Worm (Caenorhabditis elegans) whole organism, L4 larva: ENCODE data around the gene Y57G7A.6.

Experiments
- D1046.2 ChIP-seq: fragments of 200-800 bp; sonication (Bioruptor generic); IDR thresholded peaks from 2 replicates; pipeline ENCODE4 v1.3.6; 2022; ENCODE audit warnings: missing genetic modification characterization, missing compliant biosample characterization
- F26F4.8 ChIP-seq: fragments of 200-800 bp; sonication (Bioruptor generic); conservative IDR thresholded peaks from 2 replicates; pipeline ENCODE4 v1.3.6; 2022; ENCODE audit warnings: missing genetic modification characterization, missing compliant biosample characterization
- F37D6.2 ChIP-seq: sonication (generic microtip); optimal IDR thresholded peaks from 2 replicates; lab custom pipeline; 2016; ENCODE audit warnings: mild to moderate bottlenecking, missing genetic modification characterization, missing compliant biosample characterization
- F49E8.2 ChIP-seq: sonication (generic microtip); optimal IDR thresholded peaks from 2 replicates; lab custom pipeline; 2016; ENCODE audit warnings: missing compliant biosample characterization, mild to moderate bottlenecking, missing genetic modification characterization, borderline replicate concordance
- Y48G9A.11 ChIP-seq: fragments of 200-800 bp; sonication (Bioruptor generic); IDR thresholded peaks from 2 replicates; pipeline ENCODE4 v1.3.6; 2022; ENCODE audit warnings: missing genetic modification reagents, missing genetic modification characterization, missing compliant biosample characterization
- Y5F2A.4 ChIP-seq: fragments of 200-800 bp; sonication (Bioruptor generic); optimal IDR thresholded peaks from 2 replicates; lab custom pipeline; 2018; ENCODE audit warnings: mild to moderate bottlenecking, missing genetic modification characterization, missing compliant biosample characterization
- ZK337.2 ChIP-seq: fragments of 200-800 bp; sonication (Bioruptor generic); IDR thresholded peaks from 2 replicates; pipeline ENCODE4 v1.3.6; 2022; ENCODE audit warnings: missing genetic modification reagents, missing genetic modification characterization, missing compliant biosample characterization
- aha-1 ChIP-seq: fragments of 150-350 bp; peaks from one replicate; lab custom pipeline; 2014; ENCODE audit warnings: missing biosample characterization, missing genetic modification characterization
- arid-1 ChIP-seq: fragments of 200-800 bp; sonication (Bioruptor generic); conservative IDR thresholded peaks from 2 replicates; pipeline ENCODE4 v1.3.6; 2022; ENCODE audit warnings: missing genetic modification reagents, missing genetic modification characterization, missing compliant biosample characterization
- attf-4 ChIP-seq: sonication (generic microtip); optimal IDR thresholded peaks from 3 replicates; lab custom pipeline; 2017; ENCODE audit warnings: missing biosample characterization, missing genetic modification characterization
- ceh-28 ChIP-seq: fragments of 150-350 bp; optimal IDR thresholded peaks from 2 replicates; lab custom pipeline; 2014; ENCODE audit warnings: missing biosample characterization, missing genetic modification reagents, missing genetic modification characterization
- ceh-62 ChIP-seq: sonication (generic microtip); optimal IDR thresholded peaks from 2 replicates; lab custom pipeline; 2017; ENCODE audit warnings: missing biosample characterization, missing genetic modification characterization
- cey-2 ChIP-seq: sonication (generic microtip); optimal IDR thresholded peaks from 3 replicates; lab custom pipeline; 2017; ENCODE audit warnings: missing genetic modification characterization, mild to moderate bottlenecking, missing compliant biosample characterization, antibody characterized with exemption, borderline replicate concordance; ENCODE audit not compliant: insufficient read depth
- ctbp-1 ChIP-seq: fragments of 200-800 bp; sonication (Bioruptor generic); IDR thresholded peaks from 2 replicates; pipeline ENCODE4 v1.3.6; 2022; ENCODE audit warnings: missing genetic modification reagents, missing genetic modification characterization, missing compliant biosample characterization
- duxl-1 ChIP-seq: sonication (generic microtip); optimal IDR thresholded peaks from 2 replicates; lab custom pipeline; 2016; ENCODE audit warnings: mild to moderate bottlenecking, missing genetic modification characterization, moderate library complexity, missing compliant biosample characterization; ENCODE audit not compliant: poor library complexity
- egl-27 ChIP-seq: sonication (generic microtip); optimal IDR thresholded peaks from 3 replicates; lab custom pipeline; 2017; ENCODE audit warnings: missing biosample characterization, missing genetic modification reagents, missing genetic modification characterization
- fkh-10 ChIP-seq: fragments of 150-350 bp; optimal IDR thresholded peaks from 2 replicates; lab custom pipeline; 2014; ENCODE audit warnings: missing biosample characterization, missing genetic modification reagents, missing genetic modification characterization
- hif-1 ChIP-seq, 2 experiments: sonication (generic microtip); optimal IDR thresholded peaks; 2 replicates each; lab custom pipeline; 2016 to 2017; ENCODE audit warnings: missing compliant biosample characterization in 2 of 2, missing genetic modification characterization in 2 of 2, missing genetic modification reagents in 2 of 2, missing genotype in 2 of 2, mild to moderate bottlenecking in 1 of 2
- lin-1 ChIP-seq: fragments of 200-800 bp; sonication (Bioruptor generic); IDR thresholded peaks from 2 replicates; pipeline ENCODE4 v1.3.6; 2022; ENCODE audit warnings: missing genetic modification reagents, missing genetic modification characterization, missing compliant biosample characterization
- lin-13 ChIP-seq: fragments of 150-350 bp; optimal IDR thresholded peaks from 2 replicates; lab custom pipeline; 2014; ENCODE audit warnings: missing biosample characterization, missing genetic modification reagents, missing genetic modification characterization
- lin-15B ChIP-seq: fragments of 150-350 bp; sonication (generic microtip); optimal IDR thresholded peaks from 3 replicates; lab custom pipeline; 2014; ENCODE audit warnings: missing biosample characterization, missing genetic modification characterization
- lin-38 ChIP-seq: fragments of 200-800 bp; sonication (Bioruptor generic); IDR thresholded peaks from 2 replicates; pipeline ENCODE4 v1.3.6; 2022; ENCODE audit warnings: missing genetic modification reagents, missing genetic modification characterization, missing compliant biosample characterization
- lsy-2 ChIP-seq, 2 experiments: fragments of 150-350 bp in 1 of 2; sonication (generic microtip) in 1 of 2; optimal IDR thresholded peaks; 2 replicates each; lab custom pipeline; 2014 to 2017; ENCODE audit warnings: missing biosample characterization in 2 of 2, missing genetic modification characterization in 2 of 2
- madf-5 ChIP-seq, 2 experiments: fragments of 200-800 bp; sonication (Bioruptor generic); IDR thresholded peaks; 2 replicates each; pipeline ENCODE4 v1.3.6; 2022; ENCODE audit warnings: missing compliant biosample characterization in 2 of 2, missing genetic modification characterization in 2 of 2
- mdl-1 ChIP-seq, 2 experiments: fragments of 150-350 bp in 1 of 2; sonication (generic microtip) in 1 of 2; optimal IDR thresholded peaks; 2 replicates each; lab custom pipeline; 2014 to 2017; ENCODE audit warnings: missing biosample characterization in 2 of 2, missing genetic modification characterization in 2 of 2
- nhr-10 ChIP-seq: fragments of 150-350 bp; optimal IDR thresholded peaks from 2 replicates; lab custom pipeline; 2014; ENCODE audit warnings: missing biosample characterization, missing genetic modification characterization
- nhr-11 ChIP-seq: fragments of 150-350 bp; optimal IDR thresholded peaks from 2 replicates; lab custom pipeline; 2014; ENCODE audit warnings: missing biosample characterization, missing genetic modification characterization
- nhr-111 ChIP-seq: fragments of 200-800 bp; sonication (Bioruptor generic); optimal IDR thresholded peaks from 2 replicates; lab custom pipeline; 2018; ENCODE audit warnings: mild to moderate bottlenecking, missing genetic modification characterization, missing compliant biosample characterization
- nhr-28 ChIP-seq: fragments of 150-350 bp; optimal IDR thresholded peaks from 2 replicates; lab custom pipeline; 2014; ENCODE audit warnings: missing biosample characterization, missing genetic modification characterization
- nhr-41 ChIP-seq: fragments of 200-800 bp; sonication (Bioruptor generic); IDR thresholded peaks from 2 replicates; pipeline ENCODE4 v1.3.6; 2022; ENCODE audit warnings: missing genetic modification reagents, missing genetic modification characterization, missing compliant biosample characterization
- nhr-76 ChIP-seq: fragments of 150-350 bp; optimal IDR thresholded peaks from 2 replicates; lab custom pipeline; 2014; ENCODE audit warnings: missing biosample characterization, missing genetic modification characterization
- nhr-77 ChIP-seq: fragments of 150-350 bp; optimal IDR thresholded peaks from 2 replicates; lab custom pipeline; 2014; ENCODE audit warnings: missing biosample characterization, missing genetic modification characterization
- php-3 ChIP-seq: fragments of 200-800 bp; sonication (Bioruptor generic); IDR thresholded peaks from 2 replicates; pipeline ENCODE4 v1.3.6; 2022; ENCODE audit warnings: missing genetic modification reagents, missing genetic modification characterization, missing compliant biosample characterization
- rbr-2 ChIP-seq: sonication (generic microtip); optimal IDR thresholded peaks from 2 replicates; lab custom pipeline; 2016; ENCODE audit warnings: missing genotype, missing genetic modification characterization, missing compliant biosample characterization
- saeg-2 ChIP-seq: fragments of 200-800 bp; sonication (Bioruptor generic); IDR thresholded peaks from 2 replicates; pipeline ENCODE4 v1.3.6; 2022; ENCODE audit warnings: missing genetic modification reagents, missing genetic modification characterization, missing compliant biosample characterization
- sdz-12 ChIP-seq: fragments of 200-800 bp; sonication (Bioruptor generic); optimal IDR thresholded peaks from 2 replicates; lab custom pipeline; 2018; ENCODE audit warnings: mild to moderate bottlenecking, missing genetic modification characterization, missing compliant biosample characterization
- set-16 ChIP-seq: fragments of 200-800 bp; sonication (Bioruptor generic); IDR thresholded peaks from 2 replicates; pipeline ENCODE4 v1.3.6; 2022; ENCODE audit warnings: missing genetic modification reagents, missing genetic modification characterization, missing compliant biosample characterization
- skn-1 ChIP-seq: fragments of 150-350 bp; optimal IDR thresholded peaks from 2 replicates; lab custom pipeline; 2014; ENCODE audit warnings: missing biosample characterization, missing genetic modification characterization
- unc-62 ChIP-seq, 3 experiments: fragments of 150-350 bp in 1 of 3; sonication (generic microtip); optimal IDR thresholded peaks in 2 of 3; peaks in 1 of 3; 1 replicate in 1 of 3; 2 replicates in 2 of 3; lab custom pipeline; 2014 to 2017; ENCODE audit warnings: missing biosample characterization in 3 of 3, missing genetic modification characterization in 3 of 3, missing genetic modification reagents in 3 of 3, missing genotype in 1 of 3
- zag-1 ChIP-seq: fragments of 150-350 bp; optimal IDR thresholded peaks from 2 replicates; lab custom pipeline; 2014; ENCODE audit warnings: missing biosample characterization, missing genetic modification characterization

Y57G7A.6 gene

ce11 chrII:1309892-1310516, 24.6 kb upstream of the Y57G7A.6 start, which contains the start of the genes alh-6 and fcho-1 (continued):
- TF ChIP-seq lin-1 (GFP tag; lab: Robert Waterston, UW) (no peak), mdl-1 (tag; optimal IDR thresholded peaks at IDR 0.05; lab: Kevin White, UChicago) (peak in 1 of 2 experiments; percentile 38), nhr-10 (tag; lab: Kevin White, UChicago) (no peak), hif-1 (tag; optimal IDR thresholded peaks at IDR 0.05; lab: Kevin White, UChicago) (no peak), cey-2 (tag; lab: Kevin White, UChicago) (no peak), F26F4.8 (GFP tag; lab: Robert Waterston, UW) (no peak), aha-1 (tag; lab: Kevin White, UChicago) (peak; percentile 44), php-3 (GFP tag; lab: Robert Waterston, UW) (no peak), skn-1 (tag; lab: Kevin White, UChicago) (no peak), nhr-76 (tag; lab: Kevin White, UChicago) (no peak), D1046.2 (GFP tag; lab: Robert Waterston, UW) (no peak), nhr-11 (tag; lab: Kevin White, UChicago) (no peak), nhr-28 (no peak), saeg-2 (GFP tag; lab: Robert Waterston, UW) (no peak), nhr-41 (no peak), zag-1 (no peak), nhr-111 (GFP tag; lab: Kevin White, UChicago) (no peak), madf-5 (GFP tag; IDR thresholded peaks at IDR 0.05; lab: Robert Waterston, UW) (no peak), Y5F2A.4 (GFP tag; lab: Kevin White, UChicago) (no peak), lin-13 (GFP tag; lab: Kevin White, UChicago) (no peak), lin-38 (peak; percentile 31), nhr-77 (no peak), egl-27 (tag; lab: Kevin White, UChicago) (no peak), sdz-12 (GFP tag; lab: Kevin White, UChicago) (no peak), fkh-10 (GFP tag; lab: Kevin White, UChicago) (no peak), attf-4 (tag; lab: Kevin White, UChicago) (no peak), F37D6.2 (no peak), arid-1 (GFP tag; lab: Robert Waterston, UW) (no peak), ctbp-1 (GFP tag; lab: Robert Waterston, UW) (no peak), duxl-1 (tag; lab: Kevin White, UChicago) (no peak), rbr-2 (tag; lab: Kevin White, UChicago) (no peak)
- TF ChIP-seq, all 104 proteins: peak for 7

ce11 chrII:1306550-1306949, 21.1 kb upstream of the Y57G7A.6 start:
- no peak for TF ChIP-seq madf-5 (GFP tag; IDR thresholded peaks at IDR 0.05; lab: Robert Waterston, UW)
- peak in 1 of 2 experiments; percentile 29 for TF ChIP-seq lsy-2 (tag; optimal IDR thresholded peaks at IDR 0.05; lab: Kevin White, UChicago)
- TF ChIP-seq lin-38 = peak; percentile 47
- TF ChIP-seq unc-62 (GFP tag; optimal IDR thresholded peaks at IDR 0.05 in 1 of 2; lab: Kevin White, UChicago) = no peak
- no peak for TF ChIP-seq unc-62 (tag; optimal IDR thresholded peaks at IDR 0.05; lab: Kevin White, UChicago)
- TF ChIP-seq ceh-28 (tag; lab: Kevin White, UChicago) = no peak
- TF ChIP-seq ceh-62 (tag; lab: Kevin White, UChicago) = no peak
- no peak for TF ChIP-seq set-16 (GFP tag; lab: Robert Waterston, UW)
- no peak for TF ChIP-seq lin-13 (GFP tag; lab: Kevin White, UChicago)
- TF ChIP-seq F49E8.2 = peak; percentile 51
- TF ChIP-seq Y48G9A.11 = peak; percentile 26; the same call in 1 of the 2 replicates
- peak; percentile 38 for TF ChIP-seq aha-1 (tag; lab: Kevin White, UChicago)
- no peak for TF ChIP-seq lin-15B
- TF ChIP-seq ZK337.2 = no peak
